Fruit fly (Drosophila melanogaster) whole organism: ENCODE results near the gene CG7987.

Source experiments
- CG8478 ChIP-seq: fragments of >200 bp; optimal IDR thresholded peaks from 2 replicates; lab custom pipeline; 2018; ENCODE audit warnings: inconsistent platforms
- Dll ChIP-seq: fragments of >200 bp; optimal IDR thresholded peaks from 2 replicates; lab custom pipeline; 2017
- EcR ChIP-seq, 2 experiments: fragments of >200 bp; optimal IDR thresholded peaks; 2 replicates each; lab custom pipeline; 2017; ENCODE audit warnings: missing biosample characterization in 2 of 2, missing genetic modification characterization in 2 of 2, missing genetic modification reagents in 2 of 2
- pan ChIP-seq: fragments of >200 bp; optimal IDR thresholded peaks from 2 replicates; lab custom pipeline; 2017
- psq ChIP-seq: fragments of >200 bp; optimal IDR thresholded peaks from 2 replicates; lab custom pipeline; 2017
- usp ChIP-seq: fragments of >200 bp; optimal IDR thresholded peaks from 2 replicates; lab custom pipeline; 2017; ENCODE audit warnings: missing biosample characterization, missing genetic modification characterization, mixed read lengths

CG7987 gene

DNA sequence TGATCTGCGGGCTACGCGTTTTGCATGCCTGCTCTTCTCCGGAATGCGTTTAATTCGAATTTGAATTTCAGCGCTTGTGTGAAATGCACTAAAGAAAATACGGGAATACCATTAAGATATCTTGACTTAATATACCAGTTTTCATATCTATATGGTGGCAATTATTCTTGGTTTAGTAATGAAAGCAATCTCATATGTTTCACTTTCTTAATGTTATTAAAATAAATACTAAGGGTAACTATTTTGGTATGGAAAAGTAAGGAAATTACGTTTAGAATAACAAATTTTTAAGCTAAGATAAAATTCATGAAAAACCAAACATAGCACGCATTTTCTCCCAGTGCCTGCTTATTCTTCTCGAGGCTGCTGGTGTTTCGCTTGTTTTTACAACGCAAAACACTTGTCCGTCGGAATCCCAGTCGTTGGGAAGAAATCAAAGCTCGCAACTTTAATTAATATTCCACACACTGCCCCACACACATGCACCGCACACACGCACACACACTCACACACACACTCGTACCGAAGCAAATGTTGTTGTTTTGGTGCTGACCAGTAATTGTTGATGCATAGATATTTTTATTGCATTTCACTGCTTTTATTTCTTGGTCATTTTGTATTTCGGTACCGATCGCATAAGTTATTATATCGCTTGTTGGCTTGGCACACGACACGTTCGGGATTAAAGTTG, 2.3 kb upstream of the CG7987 start:
- no peak for TF ChIP-seq pan (lab: Kevin White, UChicago)
- TF ChIP-seq EcR (GFP tag; optimal IDR thresholded peaks at IDR 0.05; lab: Kevin White, UChicago): no peak
- TF ChIP-seq usp (GFP tag; lab: Kevin White, UChicago): no peak
- no peak for TF ChIP-seq psq
- no peak for TF ChIP-seq CG8478 (lab: Kevin White, UChicago)
- TF ChIP-seq Dll (lab: Kevin White, UChicago): no peak

DNA sequence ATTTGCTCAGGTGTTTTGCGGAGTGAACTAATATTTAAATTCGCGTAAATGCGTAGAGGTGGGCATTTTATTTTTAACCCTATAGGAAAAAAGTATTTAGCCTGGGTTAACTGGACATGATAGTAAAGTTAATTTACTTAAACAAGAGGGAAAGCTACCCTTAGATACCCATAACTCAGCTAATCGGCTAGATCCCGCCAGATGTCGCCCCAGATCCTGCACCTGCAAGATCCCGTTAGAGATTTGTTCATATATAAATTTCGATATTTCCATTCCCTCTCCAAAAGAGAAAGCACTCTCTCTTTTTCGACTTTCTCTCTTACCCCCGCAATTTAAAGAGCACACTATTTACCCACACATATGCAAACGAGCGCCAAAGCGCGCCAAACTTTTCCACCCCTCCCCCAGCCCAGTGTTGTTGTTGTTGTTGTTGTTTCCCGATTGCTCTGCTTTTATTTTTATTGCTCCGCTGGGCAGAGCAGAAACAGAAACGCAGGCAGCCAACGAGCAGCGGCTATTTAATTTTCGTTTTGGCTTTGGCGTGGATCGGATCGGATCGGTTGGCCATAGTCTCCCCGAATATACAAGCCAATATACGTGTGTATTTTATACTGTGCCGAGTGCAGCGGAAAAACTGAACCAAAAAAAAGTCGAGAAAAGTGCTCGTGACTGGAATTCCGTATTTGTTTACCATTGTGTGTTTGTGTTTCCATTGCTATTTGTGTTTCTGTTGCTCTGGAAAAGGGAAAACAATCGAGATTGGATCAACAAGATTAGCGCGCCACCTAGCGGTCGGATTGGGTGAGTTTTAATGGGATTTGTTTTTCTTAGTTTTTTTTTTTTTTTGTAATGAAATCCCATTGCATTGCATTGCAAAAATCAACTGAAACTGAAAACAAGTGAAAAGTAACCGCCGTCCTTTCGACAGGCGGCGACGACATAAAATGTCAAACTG, 1.3 kb upstream of the CG7987 start, which contains the start of gene stumps:
TSS of gene stumps (plus strand) at position 526 of the 955 bp plus-strand sequence.
- no peak for TF ChIP-seq EcR (GFP tag; optimal IDR thresholded peaks at IDR 0.05; lab: Kevin White, UChicago)
- no peak for TF ChIP-seq usp (GFP tag; lab: Kevin White, UChicago)
- no peak for TF ChIP-seq Dll (lab: Kevin White, UChicago)
- TF ChIP-seq psq: no peak
- no peak for TF ChIP-seq CG8478 (lab: Kevin White, UChicago)
- no peak for TF ChIP-seq pan (lab: Kevin White, UChicago)

DNA sequence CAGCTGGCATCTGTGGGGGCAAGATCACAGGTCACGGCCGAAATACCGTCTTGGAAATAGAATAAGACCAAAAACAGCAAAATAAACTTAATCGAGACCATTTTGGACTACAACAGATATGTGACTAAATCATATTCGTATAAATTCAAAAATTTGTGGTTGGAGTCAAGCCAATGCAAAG, 714 bp upstream of the CG7987 start, which contains the start of gene CG44094:
TSS of gene CG44094 (minus strand) at position 101 of the 181 bp plus-strand sequence.
- no peak for TF ChIP-seq usp (GFP tag; lab: Kevin White, UChicago)
- TF ChIP-seq EcR (GFP tag; optimal IDR thresholded peaks at IDR 0.05; lab: Kevin White, UChicago): no peak
- no peak for TF ChIP-seq CG8478 (lab: Kevin White, UChicago)
- no peak for TF ChIP-seq Dll (lab: Kevin White, UChicago)
- TF ChIP-seq pan (lab: Kevin White, UChicago): no peak
- TF ChIP-seq psq: no peak

DNA sequence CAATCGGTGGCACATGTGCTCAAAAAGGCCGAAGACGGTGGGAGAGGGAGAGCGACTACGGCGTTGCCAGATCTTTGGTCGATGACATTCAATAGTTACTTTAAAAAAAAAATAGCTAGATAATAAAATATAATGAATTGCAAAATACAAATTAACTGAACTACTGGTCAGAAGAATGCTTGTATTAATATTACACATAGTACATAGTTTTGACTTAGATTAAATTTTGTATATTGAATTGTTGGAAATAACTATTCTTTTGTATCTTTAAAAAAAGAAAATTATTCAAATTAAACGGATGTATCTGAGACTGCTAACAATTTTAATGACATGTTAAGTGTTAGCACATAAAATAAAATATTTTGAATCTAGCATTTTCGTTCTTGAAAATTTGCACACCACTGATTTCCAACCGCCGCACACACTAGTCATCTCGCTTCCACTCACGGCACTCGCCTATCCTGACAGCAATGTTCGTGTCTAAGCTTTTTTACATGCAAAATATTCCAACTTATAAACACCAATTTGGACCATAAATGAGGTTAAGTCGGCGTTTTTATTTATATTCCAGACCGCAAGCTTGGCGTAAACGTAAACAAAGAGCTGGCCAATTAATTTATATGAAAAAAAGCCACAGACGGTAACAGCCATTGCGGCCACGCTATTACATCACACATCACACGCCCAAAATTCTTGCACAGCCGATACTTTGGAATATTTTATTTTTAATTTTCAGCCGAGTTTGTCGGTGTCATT, 547 bp downstream of the CG7987 start:
- TF ChIP-seq Dll (lab: Kevin White, UChicago): no peak
- TF ChIP-seq CG8478 (lab: Kevin White, UChicago): peak; percentile 23
- no peak for TF ChIP-seq psq

DNA sequence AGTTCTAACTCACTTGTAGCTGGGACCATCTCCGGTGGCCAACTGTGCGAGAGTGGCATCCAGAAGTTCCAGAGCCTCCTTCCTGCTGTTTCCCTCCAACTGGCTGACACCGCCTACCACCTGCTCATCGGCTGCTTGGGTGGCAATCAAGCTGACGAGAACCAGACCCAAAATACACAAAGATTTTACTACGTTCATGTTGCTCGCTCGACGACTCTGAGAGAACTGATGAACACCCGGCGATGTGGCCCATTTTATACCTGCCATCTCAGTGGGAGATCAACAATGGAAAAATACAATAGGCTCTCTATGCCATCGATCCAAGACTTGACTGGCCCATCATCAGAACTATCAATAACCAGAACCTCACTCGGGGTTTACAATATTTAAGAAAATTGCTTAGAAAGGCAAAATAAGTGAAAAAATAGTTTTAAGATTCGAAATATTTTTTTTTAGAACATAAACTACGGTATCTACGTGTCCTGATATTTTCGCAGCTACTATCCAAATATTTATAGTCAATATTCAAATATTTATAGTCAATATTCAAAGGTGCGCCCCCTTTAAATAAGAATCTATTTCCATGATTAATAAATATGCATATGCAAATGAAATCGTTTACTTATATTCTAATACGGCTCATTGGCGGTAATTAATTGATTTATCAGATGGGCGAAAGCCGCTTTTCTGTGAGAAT, 6.1 kb downstream of the CG7987 start, which contains the start of gene Cys:
TSS of gene Cys (minus strand) at position 234 of the 697 bp plus-strand sequence.
- TF ChIP-seq CG8478 (lab: Kevin White, UChicago) (no peak), EcR (GFP tag; optimal IDR thresholded peaks at IDR 0.05; lab: Kevin White, UChicago) (no peak), psq (no peak), pan (lab: Kevin White, UChicago) (no peak), usp (GFP tag; lab: Kevin White, UChicago) (no peak), Dll (lab: Kevin White, UChicago) (no peak)

DNA sequence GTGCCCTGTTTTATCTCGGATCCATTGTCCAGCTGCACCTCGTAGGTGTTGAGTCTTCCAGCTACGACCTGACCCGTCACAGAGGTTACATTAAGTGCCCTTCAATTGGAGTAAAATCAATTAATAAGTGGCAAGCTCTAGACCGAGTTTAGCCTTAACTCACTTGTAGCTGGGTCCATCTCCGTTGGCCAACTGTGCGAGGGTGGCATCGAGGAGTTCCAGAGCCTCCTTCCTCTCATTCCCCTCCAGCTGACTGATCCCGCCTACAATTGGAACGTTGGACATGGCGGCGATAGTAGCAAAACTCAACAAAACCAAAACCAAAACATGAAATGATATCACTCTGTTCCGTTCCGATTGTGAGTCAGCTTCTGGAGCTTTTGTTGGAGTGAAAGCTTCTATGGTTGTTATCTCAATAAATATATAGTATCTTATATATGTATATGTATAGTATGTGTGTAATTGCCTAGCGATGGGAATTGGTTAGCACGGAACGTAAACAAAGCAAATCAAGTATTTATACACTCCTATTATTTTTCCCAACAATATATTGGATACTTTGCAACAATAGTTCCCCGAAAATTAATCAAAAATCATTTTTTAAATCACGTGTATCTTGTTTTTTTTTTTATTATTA, 7.1 kb downstream of the CG7987 start, which contains the start of gene CG8066:
TSS of gene CG8066 (minus strand) at position 347 of the 637 bp plus-strand sequence.
- no peak for TF ChIP-seq CG8478 (lab: Kevin White, UChicago)
- TF ChIP-seq psq: no peak
- TF ChIP-seq usp (GFP tag; lab: Kevin White, UChicago): no peak
- no peak for TF ChIP-seq EcR (GFP tag; optimal IDR thresholded peaks at IDR 0.05; lab: Kevin White, UChicago)
- no peak for TF ChIP-seq pan (lab: Kevin White, UChicago)
- TF ChIP-seq Dll (lab: Kevin White, UChicago): no peak

DNA sequence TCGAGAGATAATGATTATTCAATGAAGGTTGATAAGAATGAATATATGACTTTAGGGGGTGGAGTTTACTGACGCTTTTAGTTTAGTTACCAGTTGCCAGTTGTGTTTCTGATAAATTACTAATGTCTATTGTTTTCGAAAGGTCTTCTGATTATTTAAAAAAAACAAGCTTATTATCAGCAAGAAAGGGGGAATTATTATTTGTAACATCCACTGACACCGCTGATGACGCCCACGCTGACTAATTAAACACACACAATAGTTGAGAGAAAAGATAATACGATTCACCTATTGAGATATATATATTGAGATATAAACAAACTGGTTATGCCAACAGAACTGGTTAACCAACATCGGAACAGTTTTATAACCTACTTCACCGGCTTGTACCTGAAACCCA, 7.9 kb downstream of the CG7987 start:
- TF ChIP-seq EcR (GFP tag; optimal IDR thresholded peaks at IDR 0.05; lab: Kevin White, UChicago) (no peak), psq (no peak), Dll (lab: Kevin White, UChicago) (no peak), usp (GFP tag; lab: Kevin White, UChicago) (no peak), pan (lab: Kevin White, UChicago) (no peak), CG8478 (lab: Kevin White, UChicago) (no peak)

DNA sequence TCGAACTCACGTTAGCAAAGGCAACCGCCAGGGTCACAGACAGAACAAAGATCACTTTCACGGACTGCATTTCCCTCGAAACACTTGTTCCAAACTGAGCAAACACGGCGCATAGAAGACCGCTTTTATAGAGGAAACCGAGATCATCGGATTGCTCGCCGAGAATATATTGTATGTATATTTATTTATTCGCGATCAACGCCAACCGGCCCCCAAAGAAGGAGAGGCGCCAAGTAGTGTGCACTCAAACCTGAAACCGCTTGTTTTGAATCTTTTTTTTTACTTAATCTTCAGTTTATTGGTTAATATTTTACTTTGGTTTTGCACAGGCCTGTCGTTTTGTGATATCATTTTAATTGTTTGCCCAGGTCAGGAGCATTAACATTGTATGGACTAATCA, 8.4 kb downstream of the CG7987 start, which contains the start of gene CG31313:
TSS of gene CG31313 (minus strand) at position 101 of the 400 bp plus-strand sequence.
- TF ChIP-seq Dll (lab: Kevin White, UChicago): no peak
- no peak for TF ChIP-seq pan (lab: Kevin White, UChicago)
- TF ChIP-seq CG8478 (lab: Kevin White, UChicago): no peak
- TF ChIP-seq EcR (GFP tag; optimal IDR thresholded peaks at IDR 0.05; lab: Kevin White, UChicago): no peak
- no peak for TF ChIP-seq psq
- no peak for TF ChIP-seq usp (GFP tag; lab: Kevin White, UChicago)

DNA sequence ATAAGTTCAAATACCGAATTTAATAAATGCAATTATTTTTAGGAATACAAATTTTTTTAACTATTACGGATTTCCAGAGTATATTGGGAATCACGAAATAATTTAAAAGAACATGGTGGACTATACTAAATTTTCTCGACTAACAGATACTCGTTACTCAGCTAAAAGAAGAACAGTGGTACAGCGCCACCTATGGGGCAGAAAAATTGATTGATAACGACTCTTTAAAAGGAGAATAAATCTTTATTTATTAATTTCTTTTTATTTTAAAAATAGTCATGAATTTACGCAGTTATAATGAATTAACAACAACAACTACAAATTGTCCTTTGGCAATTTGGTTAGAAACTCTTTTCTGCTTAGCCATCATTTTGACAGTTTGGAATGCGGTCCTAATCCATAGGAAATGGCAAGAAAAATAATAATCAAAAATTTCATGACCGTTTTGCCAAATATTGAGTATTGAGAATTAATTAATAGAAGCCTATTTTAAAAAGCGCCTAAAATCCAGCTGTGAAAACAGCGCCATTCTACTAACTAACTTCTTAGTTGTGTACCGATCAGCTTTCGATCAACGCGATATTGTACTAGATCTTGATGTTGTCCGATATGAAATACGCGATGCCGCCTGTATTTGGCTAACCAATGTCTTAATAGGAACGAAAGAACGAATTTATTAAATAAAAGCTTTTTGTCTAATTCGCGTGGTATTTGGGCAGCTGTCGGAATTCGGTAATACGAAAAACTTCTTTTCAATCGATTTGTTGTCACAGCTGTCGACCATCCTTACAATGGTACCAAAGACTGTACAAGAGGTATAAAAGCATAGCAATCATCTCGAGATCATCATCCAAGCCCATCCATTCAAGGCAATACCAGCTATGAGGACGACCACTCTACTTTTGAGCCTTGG, 10.4 kb downstream of the CG7987 start, which contains the start of gene CG14852:
TSS of gene CG14852 (plus strand) at position 863 of the 913 bp plus-strand sequence.
- TF ChIP-seq usp (GFP tag; lab: Kevin White, UChicago): no peak
- TF ChIP-seq EcR (GFP tag; optimal IDR thresholded peaks at IDR 0.05; lab: Kevin White, UChicago): no peak
- no peak for TF ChIP-seq Dll (lab: Kevin White, UChicago)
- no peak for TF ChIP-seq CG8478 (lab: Kevin White, UChicago)
